Worm (Caenorhabditis elegans) whole organism, midembryonic: Measurements from ENCODE around the gene W06B4.2.

Source experiments
- T22C8.4 ChIP-seq: fragments of 200-800 bp; sonication (Bioruptor generic); IDR thresholded peaks from 2 replicates; pipeline ENCODE4 v1.3.6; 2022; ENCODE audit warnings: missing genetic modification characterization, missing compliant biosample characterization
- cog-1 ChIP-seq: sonication (generic microtip); optimal IDR thresholded peaks from 2 replicates; lab custom pipeline; 2016; ENCODE audit warnings: missing genetic modification characterization, missing compliant biosample characterization
- flt-1 ChIP-seq: fragments of 200-800 bp; sonication (Bioruptor generic); IDR thresholded peaks from 2 replicates; pipeline ENCODE4 v1.3.6; 2022; ENCODE audit warnings: missing genetic modification characterization, missing compliant biosample characterization
- klf-2 ChIP-seq: fragments of 200-800 bp; sonication (Bioruptor generic); conservative IDR thresholded peaks from 2 replicates; pipeline ENCODE4 v1.3.6; 2022; ENCODE audit warnings: missing genetic modification reagents, missing genetic modification characterization, missing compliant biosample characterization
- med-1 ChIP-seq: sonication (generic microtip); optimal IDR thresholded peaks from 2 replicates; lab custom pipeline; 2017; ENCODE audit warnings: missing genetic modification characterization, mild to moderate bottlenecking, missing compliant biosample characterization, antibody characterized with exemption, missing genetic modification reagents; ENCODE audit not compliant: insufficient read depth
- ref-1 ChIP-seq: fragments of 200-800 bp; sonication (Bioruptor generic); conservative IDR thresholded peaks from 2 replicates; pipeline ENCODE4 v1.3.6; 2022; ENCODE audit warnings: missing genetic modification reagents, missing genetic modification characterization, missing compliant biosample characterization
- tab-1 ChIP-seq: fragments of 200-800 bp; sonication (Bioruptor generic); IDR thresholded peaks from 2 replicates; pipeline ENCODE4 v1.3.6; 2022; ENCODE audit warnings: missing genetic modification characterization, missing compliant biosample characterization
- ztf-23 ChIP-seq: fragments of 200-800 bp; sonication (Bioruptor generic); IDR thresholded peaks from 2 replicates; pipeline ENCODE4 v1.3.6; 2022; ENCODE audit warnings: missing genetic modification reagents, missing genetic modification characterization, missing compliant biosample characterization
- ztf-29 ChIP-seq: fragments of 200-800 bp; sonication (Bioruptor generic); IDR thresholded peaks from 2 replicates; pipeline ENCODE4 v1.3.6; 2022; ENCODE audit warnings: missing genetic modification reagents, missing genetic modification characterization, missing compliant biosample characterization

ce11 chrII:4454823-4455222, 13.1 kb upstream of the W06B4.2 start:
- TF ChIP-seq ztf-23 = no peak
- no peak for TF ChIP-seq flt-1 (GFP tag; lab: Robert Waterston, UW)
- TF ChIP-seq cog-1 (tag; lab: Kevin White, UChicago) = no peak
- no peak for TF ChIP-seq tab-1
- TF ChIP-seq klf-2 (GFP tag; lab: Robert Waterston, UW) = no peak
- no peak for TF ChIP-seq med-1 (GFP tag; lab: Kevin White, UChicago)
- TF ChIP-seq T22C8.4 = no peak
- no peak for TF ChIP-seq ref-1 (GFP tag; lab: Robert Waterston, UW)
- TF ChIP-seq ztf-29 = no peak
